Worm (Caenorhabditis elegans) whole organism, L1 larva: ENCODE data around the gene alh-3.

ENCODE experiments used
- C04F5.9 ChIP-seq: sonication (generic microtip); optimal IDR thresholded peaks from 2 replicates; lab custom pipeline; 2016; ENCODE audit warnings: missing genetic modification characterization, missing compliant biosample characterization
- C16A3.4 ChIP-seq: fragments of 150-350 bp; optimal IDR thresholded peaks from 2 replicates; lab custom pipeline; 2014; ENCODE audit warnings: missing biosample characterization, missing genetic modification characterization
- C34B4.2 ChIP-seq: sonication (generic microtip); optimal IDR thresholded peaks from 2 replicates; lab custom pipeline; 2017; ENCODE audit warnings: mild to moderate bottlenecking, missing genetic modification characterization, missing compliant biosample characterization
- Y116A8C.19 ChIP-seq: sonication (generic microtip); optimal IDR thresholded peaks from 2 replicates; lab custom pipeline; 2016; ENCODE audit warnings: missing compliant biosample characterization, missing genetic modification characterization, borderline replicate concordance
- alr-1 ChIP-seq: fragments of 200-800 bp; sonication (Bioruptor generic); optimal IDR thresholded peaks from 2 replicates; lab custom pipeline; 2018; ENCODE audit warnings: borderline replicate concordance, mild to moderate bottlenecking, missing genetic modification characterization, missing compliant biosample characterization
- ama-1 ChIP-seq: fragments of 150-350 bp; optimal IDR thresholded peaks from 2 replicates; lab custom pipeline; 2014
- ces-1 ChIP-seq: fragments of 150-350 bp; optimal IDR thresholded peaks from 2 replicates; lab custom pipeline; 2014; ENCODE audit warnings: missing biosample characterization, missing genetic modification reagents, missing genetic modification characterization
- dpl-1 ChIP-seq, 3 experiments: fragments of 150-350 bp in 2 of 3; sonication (generic microtip) in 1 of 3; optimal IDR thresholded peaks; 2 replicates each; lab custom pipeline; 2014 to 2017; ENCODE audit warnings: missing biosample characterization in 3 of 3, missing genetic modification characterization in 3 of 3, missing genetic modification reagents in 3 of 3
- dsc-1 ChIP-seq: sonication (generic microtip); optimal IDR thresholded peaks from 2 replicates; lab custom pipeline; 2016; ENCODE audit warnings: mild to moderate bottlenecking, missing genetic modification characterization, missing compliant biosample characterization
- egl-27 ChIP-seq, 2 experiments: fragments of 150-350 bp in 1 of 2; sonication (generic microtip); optimal IDR thresholded peaks; 3 replicates each; lab custom pipeline; 2017 to 2018; ENCODE audit warnings: missing biosample characterization in 2 of 2, missing genetic modification characterization in 2 of 2, missing genetic modification reagents in 2 of 2
- elt-2 ChIP-seq: sonication (generic microtip); optimal IDR thresholded peaks from 2 replicates; lab custom pipeline; 2016; ENCODE audit warnings: missing genetic modification characterization, mild to moderate bottlenecking, inconsistent platforms, missing compliant biosample characterization, missing genetic modification reagents
- ets-5 ChIP-seq: fragments of 200-800 bp; sonication (Bioruptor generic); IDR thresholded peaks from 2 replicates; pipeline ENCODE4 v1.3.6; 2022; ENCODE audit warnings: missing genetic modification characterization, missing compliant biosample characterization
- fos-1 ChIP-seq: fragments of 150-350 bp; optimal IDR thresholded peaks from 2 replicates; lab custom pipeline; 2014; ENCODE audit warnings: missing biosample characterization, missing genetic modification characterization
- grh-1 ChIP-seq: fragments of 200-800 bp; sonication (Bioruptor generic); IDR thresholded peaks from 2 replicates; pipeline ENCODE4 v1.3.6; 2022; ENCODE audit warnings: missing genetic modification reagents, missing genetic modification characterization, missing compliant biosample characterization
- hlh-17 ChIP-seq: fragments of 200-800 bp; sonication (Bioruptor generic); optimal IDR thresholded peaks from 2 replicates; lab custom pipeline; 2018; ENCODE audit warnings: missing genetic modification characterization, mild to moderate bottlenecking, missing compliant biosample characterization, moderate library complexity, borderline replicate concordance
- lin-13 ChIP-seq: fragments of 150-350 bp; optimal IDR thresholded peaks from 2 replicates; lab custom pipeline; 2014; ENCODE audit warnings: missing biosample characterization, missing genetic modification reagents, missing genetic modification characterization
- lin-14 ChIP-seq: fragments of 200-800 bp; sonication (Bioruptor generic); optimal IDR thresholded peaks from 2 replicates; lab custom pipeline; 2018; ENCODE audit warnings: mild to moderate bottlenecking, missing genetic modification characterization, moderate library complexity, missing compliant biosample characterization
- lin-15B ChIP-seq: fragments of 150-350 bp; sonication (generic microtip); optimal IDR thresholded peaks from 3 replicates; lab custom pipeline; 2014; ENCODE audit warnings: missing biosample characterization, missing genetic modification characterization
- lin-39 ChIP-seq: fragments of 150-350 bp; optimal IDR thresholded peaks from 2 replicates; lab custom pipeline; 2014; ENCODE audit warnings: missing biosample characterization, missing genetic modification reagents, missing genetic modification characterization
- lir-3 ChIP-seq: sonication (generic microtip); optimal IDR thresholded peaks from 2 replicates; lab custom pipeline; 2016; ENCODE audit warnings: mild to moderate bottlenecking, missing genetic modification characterization, moderate library complexity, missing compliant biosample characterization; ENCODE audit not compliant: poor library complexity
- lsy-2 ChIP-seq, 2 experiments: fragments of 150-350 bp; optimal IDR thresholded peaks; 2 replicates each; lab custom pipeline; 2014; ENCODE audit warnings: missing biosample characterization in 2 of 2, missing genetic modification characterization in 2 of 2
- mab-9 ChIP-seq: fragments of 200-800 bp; sonication (Bioruptor generic); IDR thresholded peaks from 2 replicates; pipeline ENCODE4 v1.3.6; 2022; ENCODE audit warnings: missing genetic modification reagents, missing genetic modification characterization, missing compliant biosample characterization
- mdl-1 ChIP-seq, 2 experiments: fragments of 150-350 bp; optimal IDR thresholded peaks; 2 replicates each; lab custom pipeline; 2014 to 2017; ENCODE audit warnings: missing biosample characterization in 2 of 2, missing genetic modification characterization in 2 of 2, inconsistent platforms in 1 of 2
- nhr-11 ChIP-seq: fragments of 150-350 bp; optimal IDR thresholded peaks from 2 replicates; lab custom pipeline; 2014; ENCODE audit warnings: missing biosample characterization, missing genetic modification characterization
- nhr-19 ChIP-seq: fragments of 200-800 bp; sonication (Bioruptor generic); conservative IDR thresholded peaks from 2 replicates; pipeline ENCODE4 v1.3.6; 2022; ENCODE audit warnings: missing genetic modification characterization, missing compliant biosample characterization
- nhr-20 ChIP-seq: sonication (generic microtip); optimal IDR thresholded peaks from 2 replicates; lab custom pipeline; 2016; ENCODE audit warnings: mild to moderate bottlenecking, missing genetic modification characterization, missing compliant biosample characterization
- nhr-237 ChIP-seq: fragments of 150-350 bp; optimal IDR thresholded peaks from 2 replicates; lab custom pipeline; 2014; ENCODE audit warnings: missing biosample characterization, missing genetic modification characterization
- nhr-47 ChIP-seq: sonication (generic microtip); optimal IDR thresholded peaks from 2 replicates; lab custom pipeline; 2016; ENCODE audit warnings: mild to moderate bottlenecking, missing genetic modification characterization, moderate library complexity, missing compliant biosample characterization
- nhr-71 ChIP-seq: sonication (generic microtip); optimal IDR thresholded peaks from 2 replicates; lab custom pipeline; 2016; ENCODE audit warnings: mild to moderate bottlenecking, missing genetic modification characterization, moderate library complexity, missing compliant biosample characterization
- nhr-76 ChIP-seq: sonication (generic microtip); optimal IDR thresholded peaks from 2 replicates; lab custom pipeline; 2017; ENCODE audit warnings: missing biosample characterization, missing genetic modification characterization
- nhr-84 ChIP-seq: sonication (generic microtip); optimal IDR thresholded peaks from 2 replicates; lab custom pipeline; 2017; ENCODE audit warnings: missing biosample characterization, missing genetic modification characterization
- nhr-90 ChIP-seq: sonication (generic microtip); optimal IDR thresholded peaks from 2 replicates; lab custom pipeline; 2016; ENCODE audit warnings: mild to moderate bottlenecking, missing genetic modification characterization, missing compliant biosample characterization; ENCODE audit not compliant: poor library complexity
- pag-3 ChIP-seq: sonication (generic microtip); optimal IDR thresholded peaks from 2 replicates; lab custom pipeline; 2017; ENCODE audit warnings: missing genetic modification characterization, mild to moderate bottlenecking, missing compliant biosample characterization, antibody characterized with exemption, borderline replicate concordance; ENCODE audit not compliant: insufficient read depth
- pax-3 ChIP-seq: fragments of 200-800 bp; sonication (Bioruptor generic); optimal IDR thresholded peaks from 2 replicates; lab custom pipeline; 2018; ENCODE audit warnings: mild to moderate bottlenecking, missing genetic modification characterization, moderate library complexity, missing compliant biosample characterization
- rnt-1 ChIP-seq: sonication (generic microtip); optimal IDR thresholded peaks from 2 replicates; lab custom pipeline; 2016; ENCODE audit warnings: mild to moderate bottlenecking, missing genetic modification characterization, moderate library complexity, missing compliant biosample characterization
- skn-1 ChIP-seq: fragments of 150-350 bp; optimal IDR thresholded peaks from 2 replicates; lab custom pipeline; 2014; ENCODE audit warnings: missing biosample characterization, missing genetic modification characterization
- snu-23 ChIP-seq: sonication (generic microtip); optimal IDR thresholded peaks from 2 replicates; lab custom pipeline; 2016; ENCODE audit warnings: missing genetic modification characterization, missing compliant biosample characterization
- sox-4 ChIP-seq: sonication (generic microtip); optimal IDR thresholded peaks from 2 replicates; lab custom pipeline; 2016; ENCODE audit warnings: missing genetic modification characterization, missing compliant biosample characterization
- sptf-1 ChIP-seq: fragments of 150-350 bp; optimal IDR thresholded peaks from 2 replicates; lab custom pipeline; 2014; ENCODE audit warnings: missing biosample characterization, missing genetic modification characterization
- swsn-7 ChIP-seq: sonication (generic microtip); optimal IDR thresholded peaks from 2 replicates; lab custom pipeline; 2016; ENCODE audit warnings: missing genetic modification characterization, missing compliant biosample characterization
- tbx-2 ChIP-seq: sonication (generic microtip); optimal IDR thresholded peaks from 2 replicates; lab custom pipeline; 2016; ENCODE audit warnings: missing genetic modification characterization, missing compliant biosample characterization
- unc-62 ChIP-seq: fragments of 150-350 bp; optimal IDR thresholded peaks from 2 replicates; lab custom pipeline; 2014; ENCODE audit warnings: missing biosample characterization, missing genetic modification reagents, missing genetic modification characterization
- unc-86 ChIP-seq: sonication (generic microtip); optimal IDR thresholded peaks from 2 replicates; lab custom pipeline; 2016; ENCODE audit warnings: missing genetic modification characterization, missing compliant biosample characterization
- unc-98 ChIP-seq: fragments of 200-800 bp; sonication (Bioruptor generic); IDR thresholded peaks from 2 replicates; pipeline ENCODE4 v1.3.6; 2022; ENCODE audit warnings: missing genetic modification characterization, missing compliant biosample characterization
- vab-15 ChIP-seq: sonication (generic microtip); optimal IDR thresholded peaks from 2 replicates; lab custom pipeline; 2017; ENCODE audit warnings: missing genotype, mild to moderate bottlenecking, missing genetic modification characterization, missing compliant biosample characterization
- ztf-11 ChIP-seq, 2 experiments: sonication (generic microtip); optimal IDR thresholded peaks; 2 replicates each; lab custom pipeline; 2016 to 2017; ENCODE audit warnings: missing genetic modification characterization in 2 of 2, missing biosample characterization in 1 of 2, missing compliant biosample characterization in 1 of 2
- ztf-4 ChIP-seq: fragments of 150-350 bp; optimal IDR thresholded peaks from 2 replicates; lab custom pipeline; 2014; ENCODE audit warnings: missing biosample characterization, missing genetic modification characterization

alh-3 gene

DNA sequence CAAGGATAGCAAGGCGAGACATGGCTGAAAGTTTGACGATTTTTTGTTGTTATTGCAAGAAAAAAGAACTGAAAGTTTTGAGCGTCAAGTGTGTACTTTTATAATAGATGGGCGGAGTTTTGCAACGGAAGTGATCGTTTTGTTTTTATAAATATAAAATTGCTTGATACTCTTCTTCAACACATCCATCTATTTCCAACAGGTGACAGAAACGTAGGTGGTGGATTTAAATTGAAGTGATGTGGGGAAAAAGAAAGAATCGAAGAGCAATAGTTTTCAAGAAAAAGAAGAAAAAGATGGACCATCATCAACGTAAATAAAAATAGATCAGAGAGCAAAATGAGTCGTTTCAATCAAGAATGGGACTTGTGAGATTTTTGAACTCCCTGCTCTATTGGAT lies 44.6 kb downstream of the alh-3 start, which contains the start of gene ttr-17:
Gene ttr-17, minus strand, starts transcription at position 24 of the 400 bp plus-strand sequence.
- peak; percentile 50 for TF ChIP-seq lin-39 (tag; lab: Kevin White, UChicago)
- peak; percentile 12 to 45 for TF ChIP-seq lsy-2 (tag; optimal IDR thresholded peaks at IDR 0.05; lab: Kevin White, UChicago)
- TF ChIP-seq ets-5 (GFP tag; lab: Robert Waterston, UW): no peak
- TF ChIP-seq rnt-1: peak; percentile 55
- peak; percentile 58 for TF ChIP-seq nhr-71 (tag; lab: Kevin White, UChicago)
- no peak for TF ChIP-seq mab-9
- TF ChIP-seq pag-3 (tag; lab: Kevin White, UChicago): no peak
- no peak for TF ChIP-seq nhr-90
- TF ChIP-seq nhr-19 (GFP tag; lab: Robert Waterston, UW): peak; percentile 36
- TF ChIP-seq nhr-76 (tag; lab: Kevin White, UChicago): no peak
- no peak for TF ChIP-seq C16A3.4 (tag; lab: Kevin White, UChicago)
- no peak for TF ChIP-seq lin-15B (tag; lab: Kevin White, UChicago)
- peak; percentile 53 for TF ChIP-seq lin-14
- no peak for TF ChIP-seq lir-3 (tag; lab: Kevin White, UChicago)
- peak; percentile 17 for TF ChIP-seq snu-23 (GFP tag; lab: Kevin White, UChicago)
- TF ChIP-seq alr-1: no peak

DNA sequence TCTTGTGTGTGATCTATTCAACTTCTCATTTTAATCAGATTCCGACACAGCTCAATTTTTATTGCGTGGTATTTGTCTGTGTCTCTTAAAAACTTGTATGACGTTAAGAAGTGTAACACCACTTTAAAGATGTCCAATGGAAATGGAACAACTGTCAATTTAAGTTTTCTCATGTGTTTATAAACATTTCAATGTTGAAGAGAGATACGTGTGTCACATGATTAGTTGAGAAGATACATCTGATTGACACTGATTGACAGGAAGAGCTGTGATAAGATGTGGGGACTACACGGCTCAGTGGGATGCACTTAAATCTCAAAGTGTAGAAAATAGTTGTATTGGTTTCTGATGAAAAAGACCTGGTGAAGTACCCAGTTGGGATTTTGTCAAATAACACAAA lies 45.9 kb downstream of the alh-3 start:
- no peak for TF ChIP-seq alr-1
- TF ChIP-seq lsy-2 (tag; optimal IDR thresholded peaks at IDR 0.05; lab: Kevin White, UChicago): peak; percentile 78 to 87
- no peak for TF ChIP-seq ztf-11 (tag; optimal IDR thresholded peaks at IDR 0.05; lab: Kevin White, UChicago)
- no peak for TF ChIP-seq C34B4.2 (tag; lab: Kevin White, UChicago)
- no peak for TF ChIP-seq egl-27 (tag; optimal IDR thresholded peaks at IDR 0.05; lab: Kevin White, UChicago)
- peak; percentile 51 for TF ChIP-seq swsn-7
- no peak for TF ChIP-seq hlh-17
- peak; percentile 83 for TF ChIP-seq nhr-11 (tag; lab: Kevin White, UChicago)
- TF ChIP-seq C16A3.4 (tag; lab: Kevin White, UChicago): peak; percentile 27
- TF ChIP-seq nhr-237 (tag; lab: Kevin White, UChicago): no peak
- TF ChIP-seq nhr-76 (tag; lab: Kevin White, UChicago): no peak
- no peak for TF ChIP-seq elt-2 (tag; lab: Kevin White, UChicago)
- TF ChIP-seq skn-1 (tag; lab: Kevin White, UChicago): no peak
- peak; percentile 96 for TF ChIP-seq nhr-71 (tag; lab: Kevin White, UChicago)
- TF ChIP-seq nhr-84 (tag; lab: Kevin White, UChicago): no peak
- TF ChIP-seq mdl-1 (tag; optimal IDR thresholded peaks at IDR 0.05; lab: Kevin White, UChicago): peak in 1 of 2 experiments; percentile 0
- TF ChIP-seq dsc-1 (tag; lab: Kevin White, UChicago): no peak
- no peak for TF ChIP-seq sox-4
- peak; percentile 69 for TF ChIP-seq ztf-4 (tag; lab: Kevin White, UChicago)
- peak; percentile 64 for TF ChIP-seq snu-23 (GFP tag; lab: Kevin White, UChicago)
- TF ChIP-seq nhr-47 (tag; lab: Kevin White, UChicago): peak; percentile 53
- peak; percentile 66 for TF ChIP-seq nhr-20 (tag; lab: Kevin White, UChicago)
- peak; percentile 82 for TF ChIP-seq rnt-1
- peak; percentile 88 for TF ChIP-seq nhr-19 (GFP tag; lab: Robert Waterston, UW)
- peak; percentile 57 for TF ChIP-seq tbx-2 (tag; lab: Kevin White, UChicago)
- peak; percentile 18 for TF ChIP-seq C04F5.9 (tag; lab: Kevin White, UChicago)
- peak; percentile 61 for TF ChIP-seq unc-62 (GFP tag; lab: Kevin White, UChicago)
- peak; percentile 46 for TF ChIP-seq lin-13 (GFP tag; lab: Kevin White, UChicago)
- TF ChIP-seq pax-3 (tag; lab: Kevin White, UChicago): no peak
- TF ChIP-seq dpl-1 (GFP tag; optimal IDR thresholded peaks at IDR 0.05; lab: Kevin White, UChicago): peak in 1 of 3 experiments; percentile 3
- TF ChIP-seq sptf-1 (tag; lab: Kevin White, UChicago): no peak
- no peak for TF ChIP-seq vab-15 (tag; lab: Kevin White, UChicago)
- no peak for TF ChIP-seq grh-1 (GFP tag; lab: Robert Waterston, UW)
- no peak for TF ChIP-seq ces-1 (GFP tag; lab: Kevin White, UChicago)
- TF ChIP-seq lin-14: peak; percentile 90
- TF ChIP-seq fos-1 (tag; lab: Kevin White, UChicago): peak; percentile 33
- TF ChIP-seq lir-3 (tag; lab: Kevin White, UChicago): peak; percentile 60
- no peak for TF ChIP-seq ama-1 (lab: Kevin White, UChicago)
- TF ChIP-seq Y116A8C.19 (tag; lab: Kevin White, UChicago): no peak
- no peak for TF ChIP-seq unc-86 (tag; lab: Kevin White, UChicago)
- TF ChIP-seq pag-3 (tag; lab: Kevin White, UChicago): no peak
- peak; percentile 44; the same call in 1 of the 2 replicates for TF ChIP-seq unc-98
